Worm (Caenorhabditis elegans): Measurements from ENCODE around the gene ehs-1.

The ehs-1 gene

DNA sequence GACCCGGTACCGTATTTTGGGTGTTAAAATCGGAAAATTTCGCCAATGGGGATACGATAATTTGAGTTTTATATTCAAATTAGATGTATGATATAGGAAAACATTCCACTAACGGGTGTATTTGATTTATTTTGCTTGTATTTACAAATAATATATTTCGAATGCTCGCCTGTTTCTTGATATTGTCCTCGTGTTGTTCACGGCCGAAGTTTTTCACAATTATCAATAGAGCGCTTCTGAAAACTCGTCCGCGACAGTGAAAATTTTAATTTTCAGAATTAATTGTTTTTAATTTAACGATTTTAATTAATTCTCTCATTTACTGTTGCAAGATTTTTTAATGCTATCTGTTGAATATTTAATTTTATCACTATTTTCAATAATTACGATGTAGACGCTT is 857 bp upstream of the ehs-1 start:
- TF ChIP-seq unc-62 (GFP tag; optimal IDR thresholded peaks at IDR 0.05) (no peak), nhr-237 (tag; optimal IDR thresholded peaks at IDR 0.05) (no peak), mep-1 (tag; optimal IDR thresholded peaks at IDR 0.05) (no peak), lin-32 (GFP tag; optimal IDR thresholded peaks at IDR 0.05) (no peak), sem-2 (GFP tag; optimal IDR thresholded peaks at IDR 0.05) (no peak)

DNA sequence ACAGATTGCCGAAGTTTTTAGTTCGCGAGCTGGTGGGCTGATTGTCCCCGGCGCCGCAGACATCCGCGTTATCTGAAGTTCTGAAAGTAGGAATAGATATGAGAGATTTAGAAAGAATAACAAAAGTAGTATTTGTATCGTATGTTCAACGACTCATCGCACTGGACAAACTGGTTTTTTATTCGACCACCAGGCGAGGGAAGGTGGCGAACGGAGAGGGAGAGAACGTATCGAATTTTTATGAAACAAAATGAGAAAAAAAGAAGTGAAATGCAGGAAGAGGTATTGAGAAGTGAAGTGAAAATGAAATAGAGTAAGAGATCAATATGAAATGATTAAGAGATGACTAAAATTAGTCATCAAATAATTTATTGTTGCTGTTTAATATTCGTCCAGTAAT is 6.9 kb downstream of the ehs-1 start, which contains the start of gene tbc-2:
tbc-2 (minus strand) TSS at position 80 of the 400 bp plus-strand sequence.
- no peak for TF ChIP-seq hlh-1 (tag; optimal IDR thresholded peaks at IDR 0.05)
- no peak for TF ChIP-seq unc-62 (GFP tag; optimal IDR thresholded peaks at IDR 0.05)
- no peak for TF ChIP-seq ham-2 (GFP tag; optimal IDR thresholded peaks at IDR 0.05)
- no peak for TF ChIP-seq elt-3 (tag; optimal IDR thresholded peaks at IDR 0.05)
- TF ChIP-seq ztf-11 (tag; optimal IDR thresholded peaks at IDR 0.05): no peak
- no peak for TF ChIP-seq unc-39 (tag; optimal IDR thresholded peaks at IDR 0.05)
- no peak for TF ChIP-seq tbx-8 (GFP tag; optimal IDR thresholded peaks at IDR 0.05)
- TF ChIP-seq mep-1 (tag; optimal IDR thresholded peaks at IDR 0.05): no peak
- TF ChIP-seq nhr-237 (tag; optimal IDR thresholded peaks at IDR 0.05): no peak
- TF ChIP-seq ces-1 (GFP tag; optimal IDR thresholded peaks at IDR 0.05): no peak
- no peak for TF ChIP-seq M03D4.4 (tag; optimal IDR thresholded peaks at IDR 0.05)
- no peak for TF ChIP-seq cnd-1 (tag; optimal IDR thresholded peaks at IDR 0.05)
- TF ChIP-seq ceh-83 (GFP tag; optimal IDR thresholded peaks at IDR 0.05): no peak
- TF ChIP-seq unc-120 (tag; optimal IDR thresholded peaks at IDR 0.05; ENCODE audit: poor library complexity, severe bottlenecking): no peak

ce11 chrII:5828486-5828885 is 8.0 kb downstream of the ehs-1 start, which contains the start of gene ZK1248.11:
ZK1248.11 (minus strand) TSS chrII:5828586.
- no peak for TF ChIP-seq nhr-28 (tag; optimal IDR thresholded peaks at IDR 0.05)
- TF ChIP-seq sem-2 (GFP tag; optimal IDR thresholded peaks at IDR 0.05): no peak

- TF ChIP-seq sem-2 (GFP tag; optimal IDR thresholded peaks at IDR 0.05) (no peak), lin-32 (GFP tag; optimal IDR thresholded peaks at IDR 0.05) (no peak), elt-3 (tag; optimal IDR thresholded peaks at IDR 0.05) (no peak), bed-3 (GFP tag; optimal IDR thresholded peaks at IDR 0.05) (no peak), mab-5 (tag; optimal IDR thresholded peaks at IDR 0.05) (no peak), ceh-39 (tag; optimal IDR thresholded peaks at IDR 0.05) (no peak), hlh-1 (tag; optimal IDR thresholded peaks at IDR 0.05) (no peak)
Measured at ce11 chrII:5829940-5830424, 9.5 kb downstream of the ehs-1 start, which contains the start of gene col-74. col-74 (plus strand) TSS chrII:5830374.

- TF ChIP-seq sptf-1 (tag; optimal IDR thresholded peaks at IDR 0.05): no peak
- TF ChIP-seq hlh-1 (tag; optimal IDR thresholded peaks at IDR 0.05): no peak
- no peak for TF ChIP-seq nhr-28 (tag; optimal IDR thresholded peaks at IDR 0.05)
- no peak for TF ChIP-seq tbx-8 (GFP tag; optimal IDR thresholded peaks at IDR 0.05)
- TF ChIP-seq nhr-12 (tag; optimal IDR thresholded peaks at IDR 0.05): no peak
- TF ChIP-seq lsy-2 (tag; optimal IDR thresholded peaks at IDR 0.05): no peak
- TF ChIP-seq ceh-83 (GFP tag; optimal IDR thresholded peaks at IDR 0.05): no peak
- no peak for TF ChIP-seq elt-3 (tag; optimal IDR thresholded peaks at IDR 0.05)
- TF ChIP-seq ceh-43 (GFP tag; optimal IDR thresholded peaks at IDR 0.05): no peak
- TF ChIP-seq ceh-39 (tag; optimal IDR thresholded peaks at IDR 0.05): no peak
- TF ChIP-seq unc-120 (tag; optimal IDR thresholded peaks at IDR 0.05; ENCODE audit: poor library complexity, severe bottlenecking): no peak
- TF ChIP-seq mep-1 (tag; optimal IDR thresholded peaks at IDR 0.05): no peak
Measured at ce11 chrII:5831373-5831772, 10.9 kb downstream of the ehs-1 start.

ce11 chrII:5833136-5833535 is 12.6 kb downstream of the ehs-1 start, which contains the start of gene gtap-1:
gtap-1 (minus strand) TSS chrII:5833236.
- no peak for TF ChIP-seq nhr-237 (tag; optimal IDR thresholded peaks at IDR 0.05)
- TF ChIP-seq mls-2 (tag; optimal IDR thresholded peaks at IDR 0.05): no peak
- TF ChIP-seq snpc-4 (tag; optimal IDR thresholded peaks at IDR 0.05): no peak
- no peak for TF ChIP-seq ham-2 (GFP tag; optimal IDR thresholded peaks at IDR 0.05)
- TF ChIP-seq nhr-28 (tag; optimal IDR thresholded peaks at IDR 0.05): no peak
- no peak for TF ChIP-seq unc-62 (GFP tag; optimal IDR thresholded peaks at IDR 0.05)
- no peak for TF ChIP-seq elt-3 (tag; optimal IDR thresholded peaks at IDR 0.05)
- no peak for TF ChIP-seq unc-120 (tag; optimal IDR thresholded peaks at IDR 0.05; ENCODE audit: poor library complexity, severe bottlenecking)
- no peak for TF ChIP-seq ceh-83 (GFP tag; optimal IDR thresholded peaks at IDR 0.05)
- TF ChIP-seq ceh-39 (tag; optimal IDR thresholded peaks at IDR 0.05): no peak
- TF ChIP-seq nhr-12 (tag; optimal IDR thresholded peaks at IDR 0.05): no peak
- no peak for TF ChIP-seq ces-1 (GFP tag; optimal IDR thresholded peaks at IDR 0.05)
- no peak for TF ChIP-seq zip-8 (tag; optimal IDR thresholded peaks at IDR 0.05)
- TF ChIP-seq nhr-76 (tag; optimal IDR thresholded peaks at IDR 0.05): no peak
- no peak for TF ChIP-seq lin-32 (GFP tag; optimal IDR thresholded peaks at IDR 0.05)
- no peak for TF ChIP-seq lin-13 (tag; optimal IDR thresholded peaks at IDR 0.05)
- TF ChIP-seq tbx-8 (GFP tag; optimal IDR thresholded peaks at IDR 0.05): no peak
- no peak for TF ChIP-seq elt-1 (tag; optimal IDR thresholded peaks at IDR 0.05; ENCODE audit: borderline replicate concordance, insufficient read depth)
- no peak for TF ChIP-seq drap-1 (GFP tag; optimal IDR thresholded peaks at IDR 0.05)

Measured in whole organism, mixed stage, embryonic.